Worm (Caenorhabditis elegans) whole organism, L1 larva: ENCODE data around the gene K08E7.4.

Experiments
- C04F5.9 ChIP-seq: sonication (generic microtip); optimal IDR thresholded peaks from 2 replicates; lab custom pipeline; 2016; ENCODE audit warnings: missing genetic modification characterization, missing compliant biosample characterization
- C34B4.2 ChIP-seq: sonication (generic microtip); optimal IDR thresholded peaks from 2 replicates; lab custom pipeline; 2017; ENCODE audit warnings: mild to moderate bottlenecking, missing genetic modification characterization, missing compliant biosample characterization
- Y116A8C.19 ChIP-seq: sonication (generic microtip); optimal IDR thresholded peaks from 2 replicates; lab custom pipeline; 2016; ENCODE audit warnings: missing compliant biosample characterization, missing genetic modification characterization, borderline replicate concordance
- alr-1 ChIP-seq: fragments of 200-800 bp; sonication (Bioruptor generic); optimal IDR thresholded peaks from 2 replicates; lab custom pipeline; 2018; ENCODE audit warnings: borderline replicate concordance, mild to moderate bottlenecking, missing genetic modification characterization, missing compliant biosample characterization
- aly-2 ChIP-seq: fragments of 150-350 bp; optimal IDR thresholded peaks from 2 replicates; lab custom pipeline; 2014; ENCODE audit warnings: missing biosample characterization, missing genetic modification characterization
- blmp-1 ChIP-seq: fragments of 150-350 bp; optimal IDR thresholded peaks from 2 replicates; lab custom pipeline; 2014; ENCODE audit warnings: missing biosample characterization, missing genetic modification characterization
- ceh-63 ChIP-seq: fragments of 200-800 bp; sonication (Bioruptor generic); optimal IDR thresholded peaks from 2 replicates; lab custom pipeline; 2018; ENCODE audit warnings: mild to moderate bottlenecking, missing genetic modification characterization, missing compliant biosample characterization
- ceh-8 ChIP-seq: fragments of 200-800 bp; sonication (Bioruptor generic); optimal IDR thresholded peaks from 2 replicates; lab custom pipeline; 2018; ENCODE audit warnings: mild to moderate bottlenecking, missing genetic modification characterization, moderate library complexity, missing compliant biosample characterization
- ceh-82 ChIP-seq, 3 experiments: fragments of 150-350 bp in 1 of 3; sonication (generic microtip) in 2 of 3; optimal IDR thresholded peaks; 2 replicates each; lab custom pipeline; 2014 to 2017; ENCODE audit warnings: missing biosample characterization in 3 of 3, missing genetic modification characterization in 3 of 3
- ces-1 ChIP-seq: fragments of 150-350 bp; optimal IDR thresholded peaks from 2 replicates; lab custom pipeline; 2014; ENCODE audit warnings: missing biosample characterization, missing genetic modification reagents, missing genetic modification characterization
- dpl-1 ChIP-seq, 3 experiments: fragments of 150-350 bp in 2 of 3; sonication (generic microtip) in 1 of 3; optimal IDR thresholded peaks; 2 replicates each; lab custom pipeline; 2014 to 2017; ENCODE audit warnings: missing biosample characterization in 3 of 3, missing genetic modification characterization in 3 of 3, missing genetic modification reagents in 3 of 3
- dsc-1 ChIP-seq: sonication (generic microtip); optimal IDR thresholded peaks from 2 replicates; lab custom pipeline; 2016; ENCODE audit warnings: mild to moderate bottlenecking, missing genetic modification characterization, missing compliant biosample characterization
- efl-1 ChIP-seq, 4 experiments: fragments of 150-350 bp; optimal IDR thresholded peaks in 3 of 4; peaks in 1 of 4; 1 replicate in 1 of 4; 2 replicates in 3 of 4; lab custom pipeline; 2014; ENCODE audit warnings: missing biosample characterization in 2 of 4, missing genetic modification characterization in 2 of 4, missing genetic modification reagents in 2 of 4
- egl-13 ChIP-seq: sonication (generic microtip); optimal IDR thresholded peaks from 2 replicates; lab custom pipeline; 2016; ENCODE audit warnings: missing genotype, missing genetic modification reagents, missing genetic modification characterization, missing compliant biosample characterization
- egl-27 ChIP-seq, 2 experiments: fragments of 150-350 bp in 1 of 2; sonication (generic microtip); optimal IDR thresholded peaks; 3 replicates each; lab custom pipeline; 2017 to 2018; ENCODE audit warnings: missing biosample characterization in 2 of 2, missing genetic modification characterization in 2 of 2, missing genetic modification reagents in 2 of 2
- elt-2 ChIP-seq: sonication (generic microtip); optimal IDR thresholded peaks from 2 replicates; lab custom pipeline; 2016; ENCODE audit warnings: missing genetic modification characterization, mild to moderate bottlenecking, inconsistent platforms, missing compliant biosample characterization, missing genetic modification reagents
- elt-3 ChIP-seq, 6 experiments: fragments of 150-350 bp in 1 of 6; sonication (generic microtip); optimal IDR thresholded peaks; 2 replicates each; lab custom pipeline; 2017 to 2018; ENCODE audit warnings: missing biosample characterization in 6 of 6, missing genetic modification characterization in 6 of 6, inconsistent platforms in 1 of 6
- ets-5 ChIP-seq: fragments of 200-800 bp; sonication (Bioruptor generic); IDR thresholded peaks from 2 replicates; pipeline ENCODE4 v1.3.6; 2022; ENCODE audit warnings: missing genetic modification characterization, missing compliant biosample characterization
- fkh-10 ChIP-seq: sonication (generic microtip); optimal IDR thresholded peaks from 2 replicates; lab custom pipeline; 2017; ENCODE audit warnings: missing biosample characterization, missing genetic modification reagents, missing genetic modification characterization
- fkh-8 ChIP-seq: sonication (generic microtip); optimal IDR thresholded peaks from 2 replicates; lab custom pipeline; 2016; ENCODE audit warnings: mild to moderate bottlenecking, missing genetic modification characterization, missing compliant biosample characterization
- fos-1 ChIP-seq: fragments of 150-350 bp; optimal IDR thresholded peaks from 2 replicates; lab custom pipeline; 2014; ENCODE audit warnings: missing biosample characterization, missing genetic modification characterization
- grh-1 ChIP-seq: fragments of 200-800 bp; sonication (Bioruptor generic); IDR thresholded peaks from 2 replicates; pipeline ENCODE4 v1.3.6; 2022; ENCODE audit warnings: missing genetic modification reagents, missing genetic modification characterization, missing compliant biosample characterization
- hlh-4 ChIP-seq: sonication (generic microtip); optimal IDR thresholded peaks from 2 replicates; lab custom pipeline; 2016; ENCODE audit warnings: mild to moderate bottlenecking, missing genetic modification characterization, missing compliant biosample characterization
- hpl-2 ChIP-seq: fragments of 150-350 bp; optimal IDR thresholded peaks from 2 replicates; lab custom pipeline; 2014; ENCODE audit warnings: missing biosample characterization, missing genetic modification reagents, missing genetic modification characterization
- irx-1 ChIP-seq: sonication (generic microtip); optimal IDR thresholded peaks from 2 replicates; lab custom pipeline; 2016; ENCODE audit warnings: missing genetic modification characterization, missing compliant biosample characterization
- isw-1 ChIP-seq: fragments of 200-800 bp; sonication (Bioruptor generic); IDR thresholded peaks from 2 replicates; pipeline ENCODE4 v1.3.6; 2022; ENCODE audit warnings: missing genetic modification characterization, missing compliant biosample characterization
- lin-13 ChIP-seq: fragments of 150-350 bp; optimal IDR thresholded peaks from 2 replicates; lab custom pipeline; 2014; ENCODE audit warnings: missing biosample characterization, missing genetic modification reagents, missing genetic modification characterization
- lin-35 ChIP-seq, 2 experiments: fragments of 150-350 bp; optimal IDR thresholded peaks; 2 replicates each; lab custom pipeline; 2014; ENCODE audit warnings: missing biosample characterization in 2 of 2, missing genetic modification characterization in 2 of 2, missing genetic modification reagents in 2 of 2
- lir-3 ChIP-seq: sonication (generic microtip); optimal IDR thresholded peaks from 2 replicates; lab custom pipeline; 2016; ENCODE audit warnings: mild to moderate bottlenecking, missing genetic modification characterization, moderate library complexity, missing compliant biosample characterization; ENCODE audit not compliant: poor library complexity
- mab-9 ChIP-seq: fragments of 200-800 bp; sonication (Bioruptor generic); IDR thresholded peaks from 2 replicates; pipeline ENCODE4 v1.3.6; 2022; ENCODE audit warnings: missing genetic modification reagents, missing genetic modification characterization, missing compliant biosample characterization
- mdl-1 ChIP-seq, 2 experiments: fragments of 150-350 bp; optimal IDR thresholded peaks; 2 replicates each; lab custom pipeline; 2014 to 2017; ENCODE audit warnings: missing biosample characterization in 2 of 2, missing genetic modification characterization in 2 of 2, inconsistent platforms in 1 of 2
- mef-2 ChIP-seq: fragments of 150-350 bp; optimal IDR thresholded peaks from 2 replicates; lab custom pipeline; 2014; ENCODE audit warnings: missing biosample characterization, missing genetic modification characterization
- mep-1 ChIP-seq: fragments of 150-350 bp; optimal IDR thresholded peaks from 2 replicates; lab custom pipeline; 2014; ENCODE audit warnings: missing biosample characterization, missing genetic modification characterization
- nhr-12 ChIP-seq: sonication (generic microtip); optimal IDR thresholded peaks from 2 replicates; lab custom pipeline; 2017; ENCODE audit warnings: missing biosample characterization, missing genetic modification characterization
- nhr-19 ChIP-seq: fragments of 200-800 bp; sonication (Bioruptor generic); conservative IDR thresholded peaks from 2 replicates; pipeline ENCODE4 v1.3.6; 2022; ENCODE audit warnings: missing genetic modification characterization, missing compliant biosample characterization
- nhr-28 ChIP-seq: fragments of 150-350 bp; optimal IDR thresholded peaks from 2 replicates; lab custom pipeline; 2014; ENCODE audit warnings: missing biosample characterization, missing genetic modification characterization
- nhr-77 ChIP-seq: fragments of 150-350 bp; optimal IDR thresholded peaks from 2 replicates; lab custom pipeline; 2014; ENCODE audit warnings: missing biosample characterization, missing genetic modification characterization
- nhr-84 ChIP-seq: sonication (generic microtip); optimal IDR thresholded peaks from 2 replicates; lab custom pipeline; 2017; ENCODE audit warnings: missing biosample characterization, missing genetic modification characterization
- pax-3 ChIP-seq: fragments of 200-800 bp; sonication (Bioruptor generic); optimal IDR thresholded peaks from 2 replicates; lab custom pipeline; 2018; ENCODE audit warnings: mild to moderate bottlenecking, missing genetic modification characterization, moderate library complexity, missing compliant biosample characterization
- pqm-1 ChIP-seq: sonication (generic microtip); optimal IDR thresholded peaks from 3 replicates; lab custom pipeline; 2017; ENCODE audit warnings: missing biosample characterization, missing genetic modification characterization
- snpc-4 ChIP-seq: fragments of 150-350 bp; optimal IDR thresholded peaks from 2 replicates; lab custom pipeline; 2014; ENCODE audit warnings: missing biosample characterization, missing genetic modification characterization
- snu-23 ChIP-seq: sonication (generic microtip); optimal IDR thresholded peaks from 2 replicates; lab custom pipeline; 2016; ENCODE audit warnings: missing genetic modification characterization, missing compliant biosample characterization
- sox-4 ChIP-seq: sonication (generic microtip); optimal IDR thresholded peaks from 2 replicates; lab custom pipeline; 2016; ENCODE audit warnings: missing genetic modification characterization, missing compliant biosample characterization
- sup-37 ChIP-seq: fragments of 200-800 bp; sonication (Bioruptor generic); optimal IDR thresholded peaks from 2 replicates; lab custom pipeline; 2018; ENCODE audit warnings: mild to moderate bottlenecking, missing genetic modification characterization, missing compliant biosample characterization
- swsn-7 ChIP-seq: sonication (generic microtip); optimal IDR thresholded peaks from 2 replicates; lab custom pipeline; 2016; ENCODE audit warnings: missing genetic modification characterization, missing compliant biosample characterization
- tbx-2 ChIP-seq: sonication (generic microtip); optimal IDR thresholded peaks from 2 replicates; lab custom pipeline; 2016; ENCODE audit warnings: missing genetic modification characterization, missing compliant biosample characterization
- tlp-1 ChIP-seq: fragments of 150-350 bp; optimal IDR thresholded peaks from 2 replicates; lab custom pipeline; 2014; ENCODE audit warnings: missing biosample characterization, missing genetic modification characterization
- unc-130 ChIP-seq: fragments of 150-350 bp; optimal IDR thresholded peaks from 2 replicates; lab custom pipeline; 2017; ENCODE audit warnings: missing biosample characterization, missing genetic modification characterization, inconsistent platforms
- unc-98 ChIP-seq: fragments of 200-800 bp; sonication (Bioruptor generic); IDR thresholded peaks from 2 replicates; pipeline ENCODE4 v1.3.6; 2022; ENCODE audit warnings: missing genetic modification characterization, missing compliant biosample characterization
- vab-15 ChIP-seq: sonication (generic microtip); optimal IDR thresholded peaks from 2 replicates; lab custom pipeline; 2017; ENCODE audit warnings: missing genotype, mild to moderate bottlenecking, missing genetic modification characterization, missing compliant biosample characterization
- xbp-1 ChIP-seq: sonication (generic microtip); optimal IDR thresholded peaks from 2 replicates; lab custom pipeline; 2016; ENCODE audit warnings: missing genetic modification characterization, missing compliant biosample characterization
- ztf-11 ChIP-seq, 2 experiments: sonication (generic microtip); optimal IDR thresholded peaks; 2 replicates each; lab custom pipeline; 2016 to 2017; ENCODE audit warnings: missing genetic modification characterization in 2 of 2, missing biosample characterization in 1 of 2, missing compliant biosample characterization in 1 of 2
- ztf-4 ChIP-seq: fragments of 150-350 bp; optimal IDR thresholded peaks from 2 replicates; lab custom pipeline; 2014; ENCODE audit warnings: missing biosample characterization, missing genetic modification characterization

K08E7.4 gene

DNA sequence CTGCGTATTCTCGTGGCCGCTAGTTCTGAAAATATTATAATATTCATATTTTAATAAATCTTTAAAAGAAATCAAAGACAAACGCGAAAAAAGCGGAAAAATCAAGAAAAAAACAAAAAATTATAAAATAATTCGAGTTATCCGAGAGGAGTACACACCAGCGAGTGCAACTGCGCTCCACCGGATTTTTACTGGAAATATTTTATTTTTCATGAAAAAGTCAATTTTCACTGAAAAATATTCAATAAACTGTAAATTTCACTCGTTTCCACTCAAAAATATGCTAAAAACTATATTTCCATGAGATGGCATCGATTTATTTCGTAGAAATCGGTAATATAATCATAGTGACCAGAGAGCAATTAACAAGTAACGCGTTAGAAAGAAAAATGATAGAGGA is 34.5 kb upstream of the K08E7.4 start, which contains the start of gene Y55D9A.2:
Gene Y55D9A.2 (minus strand): TSS at position 31 of the 400 bp plus-strand sequence.
- TF ChIP-seq nhr-28 (tag; lab: Kevin White, UChicago) = no peak
- TF ChIP-seq vab-15 = peak; percentile 53
- TF ChIP-seq snu-23 = peak; percentile 64
- peak; percentile 75 for TF ChIP-seq aly-2 (tag; lab: Kevin White, UChicago)
- no peak for TF ChIP-seq pqm-1 (tag; lab: Kevin White, UChicago)
- TF ChIP-seq ceh-82 (tag; optimal IDR thresholded peaks at IDR 0.05; lab: Kevin White, UChicago) = peak in 1 of 3 experiments; percentile 23
- peak; percentile 19 to 62 (median 27) for TF ChIP-seq dpl-1 (GFP tag; optimal IDR thresholded peaks at IDR 0.05; lab: Kevin White, UChicago)
- TF ChIP-seq nhr-12 (tag; lab: Kevin White, UChicago) = no peak
- TF ChIP-seq fos-1 (tag; lab: Kevin White, UChicago) = no peak
- TF ChIP-seq ztf-11 (tag; optimal IDR thresholded peaks at IDR 0.05; lab: Kevin White, UChicago) = peak in 1 of 2 experiments; percentile 12
- TF ChIP-seq egl-27 (tag; optimal IDR thresholded peaks at IDR 0.05; lab: Kevin White, UChicago) = no peak
- no peak for TF ChIP-seq unc-98 (GFP tag; lab: Robert Waterston, UW)
- no peak for TF ChIP-seq unc-130 (tag; lab: Kevin White, UChicago)
- TF ChIP-seq Y116A8C.19 (tag; lab: Kevin White, UChicago) = no peak
- no peak for TF ChIP-seq lir-3 (tag; lab: Kevin White, UChicago)
- no peak for TF ChIP-seq elt-3 (tag; optimal IDR thresholded peaks at IDR 0.05; lab: Kevin White, UChicago)
- no peak for TF ChIP-seq fkh-10 (GFP tag; lab: Kevin White, UChicago)
- TF ChIP-seq nhr-77 (tag; lab: Kevin White, UChicago) = peak; percentile 18
- TF ChIP-seq blmp-1 (tag; lab: Kevin White, UChicago) = no peak
- no peak for TF ChIP-seq sup-37 (GFP tag; lab: Kevin White, UChicago)
- TF ChIP-seq sox-4 (tag; lab: Kevin White, UChicago) = no peak
- TF ChIP-seq ztf-4 (tag; lab: Kevin White, UChicago) = no peak
- TF ChIP-seq xbp-1 = peak; percentile 56
- no peak for TF ChIP-seq elt-2 (tag; lab: Kevin White, UChicago)
- no peak for TF ChIP-seq grh-1 (GFP tag; lab: Robert Waterston, UW)
- peak; percentile 71 for TF ChIP-seq mep-1 (tag; lab: Kevin White, UChicago)
- TF ChIP-seq egl-13 (tag; lab: Kevin White, UChicago) = no peak
- no peak for TF ChIP-seq ceh-8 (GFP tag; lab: Kevin White, UChicago)
- TF ChIP-seq alr-1 (tag; lab: Kevin White, UChicago) = no peak
- no peak for TF ChIP-seq nhr-84 (tag; lab: Kevin White, UChicago)
- no peak; the same call in 1 of the 2 replicates for TF ChIP-seq nhr-19
- TF ChIP-seq dsc-1 (tag; lab: Kevin White, UChicago) = no peak
- no peak for TF ChIP-seq irx-1 (tag; lab: Kevin White, UChicago)
- TF ChIP-seq ets-5 (GFP tag; lab: Robert Waterston, UW) = no peak
- no peak for TF ChIP-seq hpl-2
- no peak for TF ChIP-seq C04F5.9 (tag; lab: Kevin White, UChicago)
- no peak for TF ChIP-seq snpc-4 (tag; lab: Kevin White, UChicago)
- no peak for TF ChIP-seq C34B4.2 (tag; lab: Kevin White, UChicago)
- TF ChIP-seq pax-3 = no peak
- TF ChIP-seq isw-1 (GFP tag; lab: Robert Waterston, UW) = no peak
- no peak for TF ChIP-seq ceh-63 (GFP tag; lab: Kevin White, UChicago)
- peak; percentile 48 to 52 for TF ChIP-seq efl-1 (optimal IDR thresholded peaks at IDR 0.05; lab: Kevin White, UChicago)
- peak; percentile 57 to 89 for TF ChIP-seq efl-1 (GFP tag; optimal IDR thresholded peaks at IDR 0.05 in 1 of 2; lab: Kevin White, UChicago)
- peak; percentile 45 for TF ChIP-seq tbx-2 (tag; lab: Kevin White, UChicago)
- TF ChIP-seq mdl-1 (tag; optimal IDR thresholded peaks at IDR 0.05; lab: Kevin White, UChicago) = no peak
- no peak for TF ChIP-seq mab-9 (GFP tag; lab: Robert Waterston, UW)
- TF ChIP-seq tlp-1 (tag; lab: Kevin White, UChicago) = no peak
- no peak for TF ChIP-seq lin-13 (GFP tag; lab: Kevin White, UChicago)
- no peak for TF ChIP-seq ces-1
- TF ChIP-seq swsn-7 = peak; percentile 34
- TF ChIP-seq lin-35 (GFP tag; optimal IDR thresholded peaks at IDR 0.05; lab: Kevin White, UChicago) = peak; percentile 37 to 47
- no peak for TF ChIP-seq mef-2 (tag; lab: Kevin White, UChicago)
- no peak for TF ChIP-seq fkh-8 (tag; lab: Kevin White, UChicago)
- TF ChIP-seq hlh-4 (tag; lab: Kevin White, UChicago) = no peak
